Worm (Caenorhabditis elegans): ENCODE results near the gene ads-1.
A peak's percentile ranks its signal among the peaks of the same experiment; 100 is the strongest.

- TF ChIP-seq hmg-4 (GFP tag; optimal IDR thresholded peaks at IDR 0.05) (no peak), scrt-1 (GFP tag; IDR thresholded peaks at IDR 0.05) (no peak), ama-1 (optimal IDR thresholded peaks at IDR 0.05) (no peak), sea-1 (GFP tag; conservative IDR thresholded peaks at IDR 0.05) (0 out of 2 replicates have a peak, but pooled peaks have one; percentile 53), tra-4 (tag; optimal IDR thresholded peaks at IDR 0.05) (no peak), tbx-37 (GFP tag; conservative IDR thresholded peaks at IDR 0.05) (no peak), tbx-11 (GFP tag; IDR thresholded peaks at IDR 0.05) (no peak), pes-1 (GFP tag; IDR thresholded peaks at IDR 0.05) (no peak), hmbx-1 (tag; optimal IDR thresholded peaks at IDR 0.05) (no peak), ceh-13 (GFP tag; optimal IDR thresholded peaks at IDR 0.05) (no peak), flt-1 (GFP tag; IDR thresholded peaks at IDR 0.05) (no peak)
Observed at ce11 chrIII:311174-311573, 12.8 kb upstream of the ads-1 start.
